Worm (Caenorhabditis elegans) whole organism, L4 larva: ENCODE data around the gene Y97E10AR.6.

Experiments used
- attf-4 ChIP-seq: sonication (generic microtip); optimal IDR thresholded peaks from 3 replicates; lab custom pipeline; 2017; ENCODE audit warnings: missing biosample characterization, missing genetic modification characterization
- dmd-8 ChIP-seq: fragments of 200-800 bp; sonication (Bioruptor generic); IDR thresholded peaks from 2 replicates; pipeline ENCODE4 v1.3.6; 2022; ENCODE audit warnings: missing genetic modification characterization, missing compliant biosample characterization
- fkh-10 ChIP-seq: fragments of 150-350 bp; optimal IDR thresholded peaks from 2 replicates; lab custom pipeline; 2014; ENCODE audit warnings: missing biosample characterization, missing genetic modification reagents, missing genetic modification characterization
- lir-3 ChIP-seq: sonication (generic microtip); optimal IDR thresholded peaks from 2 replicates; lab custom pipeline; 2016; ENCODE audit warnings: mild to moderate bottlenecking, missing genetic modification characterization, missing compliant biosample characterization
- mxl-2 ChIP-seq: fragments of 200-800 bp; sonication (Bioruptor generic); conservative IDR thresholded peaks from 2 replicates; pipeline ENCODE4 v1.3.6; 2022; ENCODE audit warnings: missing genetic modification reagents, missing genetic modification characterization, missing compliant biosample characterization
- pqm-1 ChIP-seq: sonication (generic microtip); optimal IDR thresholded peaks from 2 replicates; lab custom pipeline; 2017; ENCODE audit warnings: missing biosample characterization, missing genetic modification characterization
- skn-1 ChIP-seq: fragments of 150-350 bp; optimal IDR thresholded peaks from 2 replicates; lab custom pipeline; 2014; ENCODE audit warnings: missing biosample characterization, missing genetic modification characterization
- unc-39 ChIP-seq: sonication (generic microtip); optimal IDR thresholded peaks from 2 replicates; lab custom pipeline; 2017; ENCODE audit warnings: missing biosample characterization, missing genetic modification characterization

DNA sequence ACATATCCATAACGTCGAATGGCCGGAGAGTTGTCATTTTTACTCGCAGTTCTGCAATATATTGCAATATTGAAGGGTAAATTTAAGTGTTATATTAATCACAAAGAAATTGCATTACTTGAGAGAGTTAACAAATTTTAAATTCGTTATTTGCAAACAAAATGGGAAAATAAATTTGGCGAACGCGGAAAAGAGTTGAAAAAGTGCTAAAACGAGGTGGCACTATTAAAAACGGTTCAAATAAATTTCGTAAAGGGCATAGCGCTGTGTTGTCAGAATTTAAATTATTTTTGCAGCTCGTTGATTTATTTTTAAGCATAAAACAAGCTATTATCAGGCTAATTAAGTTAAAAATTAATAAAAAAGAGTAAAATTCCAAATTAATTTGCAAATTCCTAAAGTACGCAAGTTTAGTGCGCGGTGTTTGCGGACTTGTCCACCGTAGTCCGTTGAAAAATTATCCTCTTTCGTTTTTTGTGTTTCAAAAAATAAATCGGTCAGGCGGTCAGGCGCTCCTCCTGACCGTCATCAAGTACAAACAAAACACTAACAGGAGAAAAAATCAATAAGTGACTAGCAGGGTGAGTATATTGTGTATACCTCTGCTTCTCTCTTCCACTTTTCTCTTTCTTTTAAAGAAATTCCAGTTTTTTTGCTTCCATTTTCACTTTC lies 30.2 kb downstream of the Y97E10AR.6 start, which contains the start of the genes natb-1 and abhd-12:
- no peak for TF ChIP-seq skn-1
- no peak for TF ChIP-seq attf-4 (tag; lab: Kevin White, UChicago)
- TF ChIP-seq mxl-2 = no peak
- no peak for TF ChIP-seq pqm-1
- no peak for TF ChIP-seq lir-3
- TF ChIP-seq fkh-10 (GFP tag; lab: Kevin White, UChicago) = no peak
- no peak for TF ChIP-seq dmd-8 (GFP tag; lab: Robert Waterston, UW)
- no peak for TF ChIP-seq unc-39 (tag; lab: Kevin White, UChicago)
